Fruit fly (Drosophila melanogaster) whole organism, embryonic: ENCODE data around the gene CG8191.

ENCODE experiments used
- Asciz ChIP-seq: fragments of 200-800 bp; sonication (Bioruptor generic); optimal IDR thresholded peaks from 2 replicates; lab custom pipeline; 2017; ENCODE audit warnings: missing biosample characterization, mild to moderate bottlenecking, missing genetic modification characterization, missing genetic modification reagents
- Atf6 ChIP-seq: fragments of 200-800 bp; sonication (Bioruptor generic); IDR thresholded peaks from 2 replicates; pipeline ENCODE4 v1.3.6; 2022; ENCODE audit warnings: missing biosample characterization, missing genetic modification characterization
- C15 ChIP-seq: fragments of 200-800 bp; sonication (Bioruptor generic); IDR thresholded peaks from 3 replicates; pipeline ENCODE4 v1.3.6; 2022; ENCODE audit warnings: missing biosample characterization, missing genetic modification characterization
- CG10959 ChIP-seq: fragments of 200-800 bp; sonication (Bioruptor generic); IDR thresholded peaks from 2 replicates; pipeline ENCODE4 v1.3.6; 2022; ENCODE audit warnings: missing biosample characterization, missing genetic modification characterization
- CG11504 ChIP-seq: fragments of 200-800 bp; sonication (Bioruptor generic); optimal IDR thresholded peaks from 3 replicates; lab custom pipeline; 2019; ENCODE audit warnings: missing biosample characterization, mild to moderate bottlenecking, missing genetic modification characterization, moderate library complexity
- CG12769 ChIP-seq: fragments of 200-800 bp; sonication (Bioruptor generic); optimal IDR thresholded peaks from 2 replicates; lab custom pipeline; 2019; ENCODE audit warnings: missing biosample characterization, mild to moderate bottlenecking, missing genetic modification characterization, moderate library complexity
- CG12942 ChIP-seq: fragments of 200-800 bp; sonication (Bioruptor generic); optimal IDR thresholded peaks from 3 replicates; lab custom pipeline; 2016; ENCODE audit warnings: missing biosample characterization, missing genetic modification characterization
- CG1832 ChIP-seq: fragments of 200-800 bp; sonication (Bioruptor generic); optimal IDR thresholded peaks from 2 replicates; lab custom pipeline; 2017; ENCODE audit warnings: missing biosample characterization, mild to moderate bottlenecking, missing genetic modification characterization, inconsistent platforms
- CG2120 ChIP-seq: fragments of 200-800 bp; sonication (Bioruptor generic); optimal IDR thresholded peaks from 3 replicates; lab custom pipeline; 2016; ENCODE audit warnings: missing biosample characterization, missing genetic modification characterization
- CG2202 ChIP-seq: fragments of 200-800 bp; sonication (Bioruptor generic); optimal IDR thresholded peaks from 2 replicates; lab custom pipeline; 2018; ENCODE audit warnings: missing biosample characterization, mild to moderate bottlenecking, missing genetic modification characterization
- CG30020 ChIP-seq: fragments of 200-800 bp; optimal IDR thresholded peaks from 2 replicates; lab custom pipeline; 2019; ENCODE audit warnings: missing biosample characterization, mild to moderate bottlenecking, missing genetic modification characterization, moderate library complexity
- CG32767 ChIP-seq: fragments of 200-800 bp; sonication (Bioruptor generic); IDR thresholded peaks from 2 replicates; pipeline ENCODE4 v1.3.6; 2022; ENCODE audit warnings: missing biosample characterization, missing genetic modification characterization
- CG34422 ChIP-seq: fragments of 200-800 bp; sonication (Bioruptor generic); IDR thresholded peaks from 3 replicates; pipeline ENCODE4 v1.3.6; 2022; ENCODE audit warnings: missing biosample characterization, missing genetic modification characterization
- CG3726 ChIP-seq: fragments of 200-800 bp; sonication (Bioruptor generic); IDR thresholded peaks from 3 replicates; pipeline ENCODE4, ENCODE4 v1.3.6; 2022; ENCODE audit warnings: missing biosample characterization, missing genetic modification characterization
- CG5180 ChIP-seq: fragments of 200-800 bp; sonication (Bioruptor generic); optimal IDR thresholded peaks from 3 replicates; lab custom pipeline; 2017; ENCODE audit warnings: missing biosample characterization, missing genetic modification characterization, mild to moderate bottlenecking, moderate library complexity, missing genetic modification reagents
- CG6175 ChIP-seq: fragments of 200-800 bp; sonication (Bioruptor generic); IDR thresholded peaks from 3 replicates; pipeline ENCODE4 v1.3.6; 2022; ENCODE audit warnings: missing biosample characterization, missing genetic modification characterization
- CG6272 ChIP-seq: fragments of 200-800 bp; sonication (Bioruptor generic); IDR thresholded peaks from 2 replicates; pipeline ENCODE4 v1.3.6; 2022; ENCODE audit warnings: missing biosample characterization, missing genetic modification characterization
- CG7556 ChIP-seq: fragments of 200-800 bp; sonication (Bioruptor generic); optimal IDR thresholded peaks from 2 replicates; lab custom pipeline; 2017; ENCODE audit warnings: missing biosample characterization, mild to moderate bottlenecking, missing genetic modification characterization
- CG8388 ChIP-seq: fragments of 200-800 bp; sonication (Bioruptor generic); optimal IDR thresholded peaks from 2 replicates; lab custom pipeline; 2019; ENCODE audit warnings: missing biosample characterization, mild to moderate bottlenecking, missing genetic modification characterization, moderate library complexity
- CoRest ChIP-seq: fragments of 200-800 bp; sonication (Bioruptor generic); optimal IDR thresholded peaks from 3 replicates; lab custom pipeline; 2018; ENCODE audit warnings: missing biosample characterization, mild to moderate bottlenecking, missing genetic modification characterization, moderate library complexity
- CrebB ChIP-seq: fragments of 200-800 bp; sonication (Bioruptor generic); optimal IDR thresholded peaks from 3 replicates; lab custom pipeline; 2018; ENCODE audit warnings: missing biosample characterization, mild to moderate bottlenecking, missing genetic modification characterization
- Gsc ChIP-seq: fragments of 200-800 bp; sonication (Bioruptor generic); IDR thresholded peaks from 2 replicates; pipeline ENCODE4 v1.3.6; 2022; ENCODE audit warnings: missing biosample characterization, missing genetic modification characterization
- HHEX ChIP-seq: fragments of 200-800 bp; sonication (Bioruptor generic); optimal IDR thresholded peaks from 3 replicates; lab custom pipeline; 2017; ENCODE audit warnings: missing biosample characterization, mild to moderate bottlenecking, missing genetic modification characterization, missing genetic modification reagents
- Hey ChIP-seq: fragments of 200-800 bp; sonication (Bioruptor generic); optimal IDR thresholded peaks from 3 replicates; lab custom pipeline; 2018; ENCODE audit warnings: missing biosample characterization, mild to moderate bottlenecking, missing genetic modification characterization
- Hr3 ChIP-seq: fragments of 200-800 bp; sonication (Bioruptor generic); optimal IDR thresholded peaks from 3 replicates; lab custom pipeline; 2016; ENCODE audit warnings: missing biosample characterization, missing genetic modification characterization
- Hsf ChIP-seq: fragments of 200-800 bp; sonication (Bioruptor generic); optimal IDR thresholded peaks from 3 replicates; lab custom pipeline; 2016; ENCODE audit warnings: missing biosample characterization, missing genetic modification characterization
- Lpt ChIP-seq: fragments of >200 bp; optimal IDR thresholded peaks from 2 replicates; lab custom pipeline; 2018; ENCODE audit warnings: missing biosample characterization, missing genetic modification characterization
- Mad ChIP-seq: fragments of 200-800 bp; sonication (Bioruptor generic); optimal IDR thresholded peaks from 2 replicates; lab custom pipeline; 2016; ENCODE audit warnings: missing biosample characterization, missing genetic modification characterization
- Nf-YB ChIP-seq: fragments of 200-800 bp; sonication (Bioruptor generic); optimal IDR thresholded peaks from 3 replicates; lab custom pipeline; 2019; ENCODE audit warnings: missing biosample characterization, mild to moderate bottlenecking, missing genetic modification characterization, moderate library complexity
- Ravus ChIP-seq: fragments of 200-800 bp; sonication (Bioruptor generic); IDR thresholded peaks from 2 replicates; pipeline ENCODE4 v1.3.6; 2022; ENCODE audit warnings: missing biosample characterization, missing genetic modification characterization
- bowl ChIP-seq: fragments of 200-800 bp; sonication (Bioruptor generic); IDR thresholded peaks from 2 replicates; pipeline ENCODE4 v1.3.6; 2022; ENCODE audit warnings: missing biosample characterization, missing genetic modification characterization
- bsh ChIP-seq, 2 experiments: fragments of 200-800 bp; sonication (Bioruptor generic); optimal IDR thresholded peaks; 2 replicates each; lab custom pipeline; 2017 to 2018; ENCODE audit warnings: mild to moderate bottlenecking in 2 of 2, missing biosample characterization in 2 of 2, missing genetic modification characterization in 2 of 2, moderate library complexity in 1 of 2
- cato ChIP-seq: fragments of 200-800 bp; sonication (Bioruptor generic); optimal IDR thresholded peaks from 2 replicates; lab custom pipeline; 2016; ENCODE audit warnings: missing biosample characterization, missing genetic modification characterization, borderline replicate concordance
- cg ChIP-seq: fragments of 200-800 bp; sonication (Bioruptor generic); optimal IDR thresholded peaks from 3 replicates; lab custom pipeline; 2019; ENCODE audit warnings: missing biosample characterization, mild to moderate bottlenecking, missing genetic modification characterization, moderate library complexity
- ci ChIP-seq: fragments of 200-800 bp; sonication (Bioruptor generic); IDR thresholded peaks from 3 replicates; pipeline ENCODE4 v1.3.6; 2022; ENCODE audit warnings: missing biosample characterization, missing genetic modification characterization
- crc ChIP-seq: fragments of 200-800 bp; sonication (Bioruptor generic); optimal IDR thresholded peaks from 2 replicates; lab custom pipeline; 2016; ENCODE audit warnings: missing biosample characterization, missing genetic modification characterization
- croc ChIP-seq: fragments of 200-800 bp; sonication (Bioruptor generic); conservative IDR thresholded peaks from 3 replicates; pipeline ENCODE4 v1.3.6; 2022; ENCODE audit warnings: missing biosample characterization, missing genetic modification characterization
- dysf ChIP-seq: fragments of 200-800 bp; sonication (Bioruptor generic); IDR thresholded peaks from 3 replicates; pipeline ENCODE4 v1.3.6; 2022; ENCODE audit warnings: missing biosample characterization, missing genetic modification characterization
- eve ChIP-seq, 2 experiments: fragments of >200 bp; optimal IDR thresholded peaks; 2 replicates each; lab custom pipeline; 2017; ENCODE audit warnings: missing biosample characterization in 2 of 2, missing genetic modification characterization in 2 of 2
- fd64A ChIP-seq: fragments of 200-800 bp; sonication (Bioruptor generic); optimal IDR thresholded peaks from 3 replicates; lab custom pipeline; 2018; ENCODE audit warnings: missing biosample characterization, mild to moderate bottlenecking, missing genetic modification characterization
- gfzf ChIP-seq: fragments of 200-800 bp; sonication (Bioruptor generic); optimal IDR thresholded peaks from 2 replicates; lab custom pipeline; 2016; ENCODE audit warnings: missing biosample characterization, mild to moderate bottlenecking, missing genetic modification characterization, moderate library complexity
- gsb ChIP-seq: fragments of 200-800 bp; sonication (Bioruptor generic); IDR thresholded peaks from 2 replicates; pipeline ENCODE4 v1.3.6; 2022; ENCODE audit warnings: missing biosample characterization, missing genetic modification characterization
- h ChIP-seq: fragments of >200 bp; optimal IDR thresholded peaks from 2 replicates; lab custom pipeline; 2017
- ham ChIP-seq: fragments of 200-800 bp; sonication (Bioruptor generic); IDR thresholded peaks from 2 replicates; pipeline ENCODE4 v1.3.6; 2022; ENCODE audit warnings: missing biosample characterization, missing genetic modification characterization
- mirr ChIP-seq: fragments of 200-800 bp; sonication (Bioruptor generic); optimal IDR thresholded peaks from 3 replicates; lab custom pipeline; 2018; ENCODE audit warnings: missing biosample characterization, mild to moderate bottlenecking, missing genetic modification characterization
- nom ChIP-seq: fragments of 200-800 bp; sonication (Bioruptor generic); optimal IDR thresholded peaks from 2 replicates; lab custom pipeline; 2017; ENCODE audit warnings: missing biosample characterization, missing genetic modification characterization, mild to moderate bottlenecking, moderate library complexity, missing genetic modification reagents
- pb ChIP-seq: fragments of 200-800 bp; sonication (Bioruptor generic); optimal IDR thresholded peaks from 3 replicates; lab custom pipeline; 2016; ENCODE audit warnings: missing biosample characterization, missing genetic modification characterization
- rib ChIP-seq: fragments of 200-800 bp; sonication (Bioruptor generic); IDR thresholded peaks from 2 replicates; pipeline ENCODE4 v1.3.6; 2022; ENCODE audit warnings: missing biosample characterization, missing genetic modification characterization
- sens-2 ChIP-seq: fragments of 200-800 bp; sonication (Bioruptor generic); IDR thresholded peaks from 2 replicates; pipeline ENCODE4 v1.3.6; 2022; ENCODE audit warnings: missing biosample characterization, missing genetic modification characterization
- shn ChIP-seq: fragments of 200-800 bp; sonication (Bioruptor generic); optimal IDR thresholded peaks from 3 replicates; lab custom pipeline; 2016; ENCODE audit warnings: missing biosample characterization, missing genetic modification characterization
- sim ChIP-seq: fragments of 200-800 bp; sonication (Bioruptor generic); IDR thresholded peaks from 2 replicates; pipeline ENCODE4 v1.3.6; 2022; ENCODE audit warnings: missing biosample characterization, missing genetic modification characterization
- trem ChIP-seq: fragments of 200-800 bp; optimal IDR thresholded peaks from 3 replicates; lab custom pipeline; 2019; ENCODE audit warnings: missing biosample characterization, mild to moderate bottlenecking, missing genetic modification characterization, moderate library complexity
- usp ChIP-seq: fragments of >200 bp; optimal IDR thresholded peaks from 2 replicates; lab custom pipeline; 2017; ENCODE audit warnings: missing biosample characterization, missing genetic modification characterization

Gene CG8191

DNA sequence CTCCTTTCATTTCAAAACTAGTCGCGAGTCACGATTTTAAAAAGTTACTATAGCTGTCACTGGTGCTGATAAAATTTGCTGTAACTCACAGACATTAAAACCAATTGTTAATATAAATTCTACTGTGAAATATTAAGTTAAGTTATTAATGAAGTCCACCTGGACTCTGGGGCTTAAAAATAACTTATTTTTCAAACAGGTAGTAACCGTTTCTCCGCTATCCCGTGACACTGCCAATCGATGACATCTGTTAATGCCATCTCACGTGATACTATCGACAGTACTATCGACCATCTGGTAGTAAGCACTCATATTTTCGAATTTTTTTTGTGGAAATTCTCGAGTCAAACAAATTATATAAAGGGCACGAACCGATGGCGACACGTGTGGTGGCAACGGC, 2.0 kb downstream of the CG8191 start, which contains the start of the genes CG12379 and MagR (continued):
- TF ChIP-seq gsb (GFP tag; lab: Robert Waterston, UW), result no peak
- TF ChIP-seq CG3726 (GFP tag; lab: Robert Waterston, UW), result no peak
- peak; percentile 63 for TF ChIP-seq Hsf (GFP tag; lab: Kevin White, UChicago)
- no peak for TF ChIP-seq ci
- TF ChIP-seq gfzf, result peak; percentile 24
- TF ChIP-seq CG6175, result no peak
- TF ChIP-seq nom, result peak; percentile 28
- peak; percentile 56; the same call in 1 of the 3 replicates for TF ChIP-seq dysf (GFP tag; lab: Robert Waterston, UW)
- no peak for TF ChIP-seq Lpt
- no peak for TF ChIP-seq CG11504
- TF ChIP-seq CoRest (tag; lab: Kevin White, UChicago), result peak; percentile 78
- no peak for TF ChIP-seq cg (GFP tag; lab: Kevin White, UChicago)
- no peak for TF ChIP-seq cato
- TF ChIP-seq Hey, result no peak
- TF ChIP-seq CG32767 (GFP tag; lab: Robert Waterston, UW), result no peak
- TF ChIP-seq ham (GFP tag; lab: Robert Waterston, UW), result no peak
- no peak for TF ChIP-seq sens-2 (GFP tag; lab: Robert Waterston, UW)
- TF ChIP-seq Ravus (GFP tag; lab: Robert Waterston, UW), result no peak
- TF ChIP-seq CG2120 (GFP tag; lab: Kevin White, UChicago), result peak; percentile 79
- TF ChIP-seq Atf6 (GFP tag; lab: Robert Waterston, UW), result peak; percentile 59; the same call in 1 of the 2 replicates
- peak; percentile 35 for TF ChIP-seq crc (GFP tag; lab: Kevin White, UChicago)
- TF ChIP-seq trem (tag; lab: Kevin White, UChicago), result peak; percentile 54
- no peak; the same call in 2 of the 3 replicates for TF ChIP-seq croc (GFP tag; lab: Robert Waterston, UW)
- no peak for TF ChIP-seq CG2202 (tag; lab: Kevin White, UChicago)
- TF ChIP-seq HHEX (GFP tag; lab: Kevin White, UChicago), result no peak
- TF ChIP-seq CG12942 (GFP tag; lab: Kevin White, UChicago), result peak; percentile 3
- no peak for TF ChIP-seq Asciz (GFP tag; lab: Kevin White, UChicago)
- TF ChIP-seq usp (GFP tag; lab: Kevin White, UChicago), result no peak
- no peak for TF ChIP-seq pb (GFP tag; lab: Kevin White, UChicago)
- TF ChIP-seq sim (GFP tag; lab: Robert Waterston, UW), result no peak
- peak; percentile 33 for TF ChIP-seq CG8388 (GFP tag; lab: Kevin White, UChicago)
- TF ChIP-seq Gsc (GFP tag; lab: Robert Waterston, UW), result no peak
- TF ChIP-seq CG5180 (GFP tag; lab: Kevin White, UChicago), result no peak
- no peak for TF ChIP-seq CG10959
- no peak for TF ChIP-seq h (lab: Kevin White, UChicago)
- TF ChIP-seq CrebB (tag; lab: Kevin White, UChicago), result peak; percentile 28
- no peak for TF ChIP-seq CG7556 (GFP tag; lab: Kevin White, UChicago)
- no peak for TF ChIP-seq CG34422 (GFP tag; lab: Robert Waterston, UW)
- TF ChIP-seq shn (GFP tag; lab: Kevin White, UChicago), result peak; percentile 7
- TF ChIP-seq Hr3 (GFP tag; lab: Kevin White, UChicago), result peak; percentile 54
- TF ChIP-seq bowl (GFP tag; lab: Robert Waterston, UW), result no peak
- TF ChIP-seq CG6272, result peak; percentile 49
- no peak for TF ChIP-seq CG1832 (GFP tag; lab: Kevin White, UChicago)
- TF ChIP-seq fd64A (GFP tag; lab: Kevin White, UChicago), result no peak
- peak; percentile 24 for TF ChIP-seq mirr
- TF ChIP-seq C15 (GFP tag; lab: Robert Waterston, UW), result no peak
- peak; percentile 30 for TF ChIP-seq Mad (GFP tag; lab: Kevin White, UChicago)
- TF ChIP-seq CG12769 (tag; lab: Kevin White, UChicago), result no peak
- TF ChIP-seq Nf-YB (GFP tag; lab: Kevin White, UChicago), result no peak
- TF ChIP-seq rib (GFP tag; lab: Robert Waterston, UW), result no peak
- peak in 1 of 2 experiments; percentile 7 for TF ChIP-seq bsh (GFP tag; optimal IDR thresholded peaks at IDR 0.05; lab: Kevin White, UChicago)
- no peak for TF ChIP-seq eve (GFP tag; optimal IDR thresholded peaks at IDR 0.05; lab: Kevin White, UChicago)
- peak; percentile 75 for TF ChIP-seq CG30020 (tag; lab: Kevin White, UChicago)
